Fruit fly (Drosophila melanogaster) whole organism, wandering third instar larva: ENCODE results near the gene ScsbetaA.

Experiments used
- Dfd ChIP-seq: fragments of >200 bp; optimal IDR thresholded peaks from 2 replicates; lab custom pipeline; 2017; ENCODE audit warnings: missing biosample characterization, missing genetic modification characterization
- HLH106 ChIP-seq: fragments of 200-800 bp; optimal IDR thresholded peaks from 3 replicates; lab custom pipeline; 2019; ENCODE audit warnings: missing biosample characterization, mild to moderate bottlenecking, missing genetic modification characterization, moderate library complexity
- Hr78 ChIP-seq: fragments of >200 bp; optimal IDR thresholded peaks from 2 replicates; lab custom pipeline; 2017; ENCODE audit warnings: missing biosample characterization, missing genetic modification characterization
- Myc ChIP-seq: fragments of >200 bp; optimal IDR thresholded peaks from 2 replicates; lab custom pipeline; 2017
- Vsx2 ChIP-seq: fragments of 200-300, 225-300 bp; sonication (Bioruptor generic); optimal IDR thresholded peaks from 2 replicates; lab custom pipeline; 2018; ENCODE audit warnings: missing biosample characterization, missing genetic modification characterization; ENCODE audit not compliant: partially characterized antibody
- brk ChIP-seq: fragments of 200-800 bp; sonication (Bioruptor generic); optimal IDR thresholded peaks from 2 replicates; lab custom pipeline; 2016; ENCODE audit warnings: missing biosample characterization, mild to moderate bottlenecking, missing genetic modification characterization
- dl ChIP-seq, 2 experiments: fragments of 175-275, 200-275 bp in 1 of 2; fragments of 200-275 bp in 1 of 2; sonication (Bioruptor generic); optimal IDR thresholded peaks; lab custom pipeline; 2018; ENCODE audit warnings: mild to moderate bottlenecking in 2 of 2, missing biosample characterization in 2 of 2, missing genetic modification characterization in 2 of 2, moderate library complexity in 2 of 2; ENCODE audit not compliant: partially characterized antibody in 2 of 2, insufficient read depth in 1 of 2
- h ChIP-seq: fragments of 200-800 bp; sonication (Bioruptor generic); optimal IDR thresholded peaks from 3 replicates; lab custom pipeline; 2016; ENCODE audit warnings: missing biosample characterization, mild to moderate bottlenecking, missing genetic modification characterization
- pan ChIP-seq: fragments of >200 bp; optimal IDR thresholded peaks from 2 replicates; lab custom pipeline; 2017
- psq ChIP-seq: fragments of 200-800 bp; sonication (Bioruptor generic); optimal IDR thresholded peaks from 3 replicates; lab custom pipeline; 2017; ENCODE audit warnings: missing biosample characterization, mild to moderate bottlenecking, missing genetic modification characterization, moderate library complexity

DNA sequence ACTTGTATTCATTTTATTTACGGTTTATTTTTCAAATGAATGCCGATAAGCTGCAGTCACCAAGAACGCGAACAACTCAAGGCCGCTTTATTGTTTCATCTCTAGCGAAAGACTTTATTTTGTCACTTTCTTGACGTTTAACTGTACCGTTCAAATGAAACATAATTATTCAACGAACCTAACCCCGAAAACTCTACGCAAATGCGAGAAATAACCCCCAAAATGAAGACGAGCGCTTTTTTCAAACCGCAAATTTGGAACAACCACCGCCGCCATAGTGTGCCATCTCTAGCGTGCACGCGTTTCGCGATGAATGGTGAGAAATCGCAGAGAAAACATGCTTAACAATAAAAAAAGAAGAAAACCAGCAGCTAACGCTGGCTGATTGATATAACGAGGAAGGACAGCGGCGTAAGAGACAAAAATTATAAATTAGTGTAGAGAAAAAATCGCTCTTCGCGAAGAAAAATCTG lies 46.1 kb downstream of the ScsbetaA start, which contains the start of gene CG11970:
- TF ChIP-seq psq (peak; percentile 26), Myc (peak; percentile 23), HLH106 (peak; percentile 71), pan (no peak), Hr78 (GFP tag; lab: Kevin White, UChicago) (no peak), h (GFP tag; lab: Kevin White, UChicago) (no peak), Vsx2 (no peak), Dfd (GFP tag; lab: Kevin White, UChicago) (no peak), brk (no peak), dl (GFP tag; optimal IDR thresholded peaks at IDR 0.05; lab: Kevin White, UChicago; ENCODE audit: insufficient read depth in 1 of 2, partially characterized antibody in 2 of 2) (no peak)
